Fruit fly (Drosophila melanogaster): Measurements from ENCODE around the gene RpS17.

Gene RpS17

dm6 chr3L:9422135-9422534, 7.5 kb downstream of the RpS17 start:
- TF ChIP-seq ttk (optimal IDR thresholded peaks at IDR 0.05) (no peak), Myc (optimal IDR thresholded peaks at IDR 0.05) (no peak), Sin3A (optimal IDR thresholded peaks at IDR 0.05) (no peak), insv (optimal IDR thresholded peaks at IDR 0.05) (no peak), psq (optimal IDR thresholded peaks at IDR 0.05) (no peak), h (optimal IDR thresholded peaks at IDR 0.05) (no peak)

dm6 chr3L:9421621-9422020, 8.0 kb downstream of the RpS17 start:
- TF ChIP-seq psq (optimal IDR thresholded peaks at IDR 0.05): no peak
- no peak for TF ChIP-seq ttk (optimal IDR thresholded peaks at IDR 0.05)
- TF ChIP-seq h (optimal IDR thresholded peaks at IDR 0.05): no peak
- TF ChIP-seq insv (optimal IDR thresholded peaks at IDR 0.05): no peak
- TF ChIP-seq Myc (optimal IDR thresholded peaks at IDR 0.05): no peak
- TF ChIP-seq Sin3A (optimal IDR thresholded peaks at IDR 0.05): no peak

- TF ChIP-seq Myc (optimal IDR thresholded peaks at IDR 0.05): no peak
- TF ChIP-seq ttk (optimal IDR thresholded peaks at IDR 0.05): no peak
- TF ChIP-seq Sin3A (optimal IDR thresholded peaks at IDR 0.05): no peak
- TF ChIP-seq insv (optimal IDR thresholded peaks at IDR 0.05): no peak
- no peak for TF ChIP-seq h (optimal IDR thresholded peaks at IDR 0.05)
- TF ChIP-seq psq (optimal IDR thresholded peaks at IDR 0.05): no peak
Observed at dm6 chr3L:9420819-9421130, 8.8 kb downstream of the RpS17 start.

dm6 chr3L:9420054-9420818, 9.4 kb downstream of the RpS17 start:
- TF ChIP-seq Sin3A (optimal IDR thresholded peaks at IDR 0.05): no peak
- TF ChIP-seq insv (optimal IDR thresholded peaks at IDR 0.05): no peak
- no peak for TF ChIP-seq h (optimal IDR thresholded peaks at IDR 0.05)
- TF ChIP-seq Myc (optimal IDR thresholded peaks at IDR 0.05): no peak
- TF ChIP-seq psq (optimal IDR thresholded peaks at IDR 0.05): no peak
- TF ChIP-seq ttk (optimal IDR thresholded peaks at IDR 0.05): no peak

dm6 chr3L:9419328-9419727, 10.3 kb downstream of the RpS17 start:
- TF ChIP-seq h (optimal IDR thresholded peaks at IDR 0.05) (no peak), Myc (optimal IDR thresholded peaks at IDR 0.05) (no peak), Sin3A (optimal IDR thresholded peaks at IDR 0.05) (no peak), psq (optimal IDR thresholded peaks at IDR 0.05) (no peak)

dm6 chr3L:9417288-9417687, 12.3 kb downstream of the RpS17 start, which contains the start of gene CG3982:
Gene CG3982 (minus strand): TSS chr3L:9417388.
- TF ChIP-seq insv (optimal IDR thresholded peaks at IDR 0.05) (no peak), Sin3A (optimal IDR thresholded peaks at IDR 0.05) (no peak), psq (optimal IDR thresholded peaks at IDR 0.05) (no peak), ttk (optimal IDR thresholded peaks at IDR 0.05) (no peak), h (optimal IDR thresholded peaks at IDR 0.05) (no peak), Myc (optimal IDR thresholded peaks at IDR 0.05) (no peak)

- no peak for TF ChIP-seq psq (optimal IDR thresholded peaks at IDR 0.05)
Observed at dm6 chr3L:9410754-9411423, 18.7 kb downstream of the RpS17 start, which contains the start of the genes CG4022 and Cpsf5. Gene CG4022 (minus strand): TSS chr3L:9410832. Gene Cpsf5 (plus strand): TSS chr3L:9411038.

dm6 chr3L:9410030-9410589, 19.5 kb downstream of the RpS17 start:
- TF ChIP-seq ttk (optimal IDR thresholded peaks at IDR 0.05) (no peak), psq (optimal IDR thresholded peaks at IDR 0.05) (no peak), h (optimal IDR thresholded peaks at IDR 0.05) (no peak), Sin3A (optimal IDR thresholded peaks at IDR 0.05) (no peak), insv (optimal IDR thresholded peaks at IDR 0.05) (no peak), Myc (optimal IDR thresholded peaks at IDR 0.05) (no peak)

- TF ChIP-seq h (optimal IDR thresholded peaks at IDR 0.05): no peak
- no peak for TF ChIP-seq Myc (optimal IDR thresholded peaks at IDR 0.05)
- no peak for TF ChIP-seq Sin3A (optimal IDR thresholded peaks at IDR 0.05)
- TF ChIP-seq ttk (optimal IDR thresholded peaks at IDR 0.05): no peak
- no peak for TF ChIP-seq psq (optimal IDR thresholded peaks at IDR 0.05)
- TF ChIP-seq insv (optimal IDR thresholded peaks at IDR 0.05): no peak
Observed at dm6 chr3L:9404497-9404896, 25.1 kb downstream of the RpS17 start, which contains the start of gene Cpr67B. Gene Cpr67B (plus strand): TSS chr3L:9404797.

- TF ChIP-seq ttk (optimal IDR thresholded peaks at IDR 0.05): no peak
- no peak for TF ChIP-seq psq (optimal IDR thresholded peaks at IDR 0.05)
- no peak for TF ChIP-seq insv (optimal IDR thresholded peaks at IDR 0.05)
- no peak for TF ChIP-seq h (optimal IDR thresholded peaks at IDR 0.05)
- TF ChIP-seq Myc (optimal IDR thresholded peaks at IDR 0.05): no peak
Observed at dm6 chr3L:9402157-9402890, 27.3 kb downstream of the RpS17 start, which contains the start of gene eIF4E1. Gene eIF4E1 (minus strand): TSS chr3L:9402460.

dm6 chr3L:9401354-9402156, 28.1 kb downstream of the RpS17 start:
- TF ChIP-seq psq (optimal IDR thresholded peaks at IDR 0.05): no peak
- no peak for TF ChIP-seq ttk (optimal IDR thresholded peaks at IDR 0.05)
- TF ChIP-seq insv (optimal IDR thresholded peaks at IDR 0.05): no peak
- no peak for TF ChIP-seq Myc (optimal IDR thresholded peaks at IDR 0.05)
- no peak for TF ChIP-seq Sin3A (optimal IDR thresholded peaks at IDR 0.05)
- no peak for TF ChIP-seq h (optimal IDR thresholded peaks at IDR 0.05)

Measured in Kc167 (cell line).